Fruit fly (Drosophila melanogaster): ENCODE measurements around the gene ome.

ome gene

dm6 chr3L:14652554-14652953, 20.1 kb upstream of the ome start (continued):
- TF ChIP-seq CG30431 (GFP tag; optimal IDR thresholded peaks at IDR 0.05): peak; percentile 57
- no peak for TF ChIP-seq Tbp (GFP tag; optimal IDR thresholded peaks at IDR 0.05)
- peak; percentile 86 for TF ChIP-seq az2 (GFP tag; optimal IDR thresholded peaks at IDR 0.05)
- peak; percentile 69 for TF ChIP-seq CG6813 (GFP tag; optimal IDR thresholded peaks at IDR 0.05)
- no peak for TF ChIP-seq CG3995 (GFP tag; optimal IDR thresholded peaks at IDR 0.05)
- TF ChIP-seq CG43689 (GFP tag; IDR thresholded peaks at IDR 0.05): 0 out of 2 replicates have a peak, but pooled peaks have one; percentile 23
- peak; percentile 82 for TF ChIP-seq Sox102F (GFP tag; optimal IDR thresholded peaks at IDR 0.05)
- peak; percentile 57 for TF ChIP-seq BtbVII (GFP tag; optimal IDR thresholded peaks at IDR 0.05)
- peak; percentile 81 for TF ChIP-seq grau (tag; optimal IDR thresholded peaks at IDR 0.05)
- peak; percentile 39; the same call in 1 of the 2 replicates for TF ChIP-seq E2f2 (GFP tag; IDR thresholded peaks at IDR 0.05)
- peak; percentile 90 for TF ChIP-seq CG33557 (GFP tag; optimal IDR thresholded peaks at IDR 0.05)
- TF ChIP-seq NC2α (GFP tag; optimal IDR thresholded peaks at IDR 0.05): peak; percentile 68
- peak; percentile 5 for TF ChIP-seq CG14965 (GFP tag; optimal IDR thresholded peaks at IDR 0.05; ENCODE audit: borderline replicate concordance)
- peak; percentile 53 for TF ChIP-seq CG15696 (tag; optimal IDR thresholded peaks at IDR 0.05)
- TF ChIP-seq CG42726 (GFP tag; IDR thresholded peaks at IDR 0.05; ENCODE audit: partially characterized antibody): no peak
- no peak for TF ChIP-seq eyg (GFP tag; optimal IDR thresholded peaks at IDR 0.05)
- peak; percentile 25 for TF ChIP-seq Dip3 (GFP tag; optimal IDR thresholded peaks at IDR 0.05)
- TF ChIP-seq CG13624 (GFP tag; optimal IDR thresholded peaks at IDR 0.05): peak; percentile 62
- peak; percentile 78 for TF ChIP-seq CG10654 (GFP tag; optimal IDR thresholded peaks at IDR 0.05)
- TF ChIP-seq prd (optimal IDR thresholded peaks at IDR 0.05): no peak
- peak; percentile 76; the same call in 2 of the 3 replicates for TF ChIP-seq prd (GFP tag; IDR thresholded peaks at IDR 0.05)
- peak; percentile 46 for TF ChIP-seq repo (GFP tag; optimal IDR thresholded peaks at IDR 0.05)
- peak; percentile 74 for TF ChIP-seq CG16815 (GFP tag; optimal IDR thresholded peaks at IDR 0.05)
- TF ChIP-seq pzg (GFP tag; optimal IDR thresholded peaks at IDR 0.05): no peak
- TF ChIP-seq Bteb2 (GFP tag; optimal IDR thresholded peaks at IDR 0.05): peak; percentile 31
- TF ChIP-seq CG1529 (GFP tag; optimal IDR thresholded peaks at IDR 0.05): peak; percentile 79
- peak; percentile 48; the same call in 1 of the 2 replicates for TF ChIP-seq Atf6 (GFP tag; IDR thresholded peaks at IDR 0.05)
- no peak for TF ChIP-seq fru (optimal IDR thresholded peaks at IDR 0.05)
- TF ChIP-seq pb (GFP tag; optimal IDR thresholded peaks at IDR 0.05): no peak
- peak; percentile 94 for TF ChIP-seq CG14710 (tag; optimal IDR thresholded peaks at IDR 0.05)
- TF ChIP-seq CG12236 (GFP tag; optimal IDR thresholded peaks at IDR 0.05): peak; percentile 74
- peak; percentile 68; the same call in 1 of the 2 replicates for TF ChIP-seq peb (GFP tag; IDR thresholded peaks at IDR 0.05)
- TF ChIP-seq ac (GFP tag; optimal IDR thresholded peaks at IDR 0.05): peak; percentile 22
- no peak for TF ChIP-seq CG10274 (GFP tag; optimal IDR thresholded peaks at IDR 0.05)
- peak; percentile 88 for TF ChIP-seq gem (tag; optimal IDR thresholded peaks at IDR 0.05)
- no peak for TF ChIP-seq dimm (GFP tag; IDR thresholded peaks at IDR 0.05)
- peak; percentile 65 for TF ChIP-seq CHES-1-like (GFP tag; optimal IDR thresholded peaks at IDR 0.05)
- TF ChIP-seq ems (GFP tag; optimal IDR thresholded peaks at IDR 0.05): peak; percentile 35
- peak; percentile 77 for TF ChIP-seq twi (tag; optimal IDR thresholded peaks at IDR 0.05)
- TF ChIP-seq Lhr (GFP tag; optimal IDR thresholded peaks at IDR 0.05): peak; percentile 70
- no peak for TF ChIP-seq CG7928 (GFP tag; optimal IDR thresholded peaks at IDR 0.05)
- TF ChIP-seq CG14860 (GFP tag; IDR thresholded peaks at IDR 0.05; ENCODE audit: partially characterized antibody): no peak
- TF ChIP-seq CG8281 (tag; optimal IDR thresholded peaks at IDR 0.05): peak; percentile 49
- TF ChIP-seq MTF-1 (GFP tag; optimal IDR thresholded peaks at IDR 0.05; ENCODE audit: borderline replicate concordance): peak; percentile 74
- peak; percentile 65 for TF ChIP-seq lilli (GFP tag; optimal IDR thresholded peaks at IDR 0.05)
- peak; percentile 74 for TF ChIP-seq CG13775 (GFP tag; optimal IDR thresholded peaks at IDR 0.05)
- TF ChIP-seq CG11456 (GFP tag; IDR thresholded peaks at IDR 0.05): peak; percentile 62; the same call in 1 of the 3 replicates
- peak; percentile 54 for TF ChIP-seq zf30C (GFP tag; optimal IDR thresholded peaks at IDR 0.05)
- TF ChIP-seq crp (GFP tag; optimal IDR thresholded peaks at IDR 0.05): peak in 1 of 2 experiments; percentile 1
- TF ChIP-seq CG5953 (GFP tag; IDR thresholded peaks at IDR 0.05): peak; percentile 21; the same call in 1 of the 2 replicates
- TF ChIP-seq Spps (tag; optimal IDR thresholded peaks at IDR 0.05): peak; percentile 94

Measured in whole organism, embryonic.